Worm (Caenorhabditis elegans) whole organism, young adult: Measurements from ENCODE around the gene ZK380.4.
A peak's percentile ranks its signal among the peaks of the same experiment; 100 is the strongest.

Source experiments
- B0019.2 ChIP-seq: fragments of 200-800 bp; sonication (Bioruptor generic); conservative IDR thresholded peaks from 2 replicates; pipeline ENCODE4 v1.3.6; 2022; ENCODE audit warnings: missing genetic modification reagents, missing genetic modification characterization, missing compliant biosample characterization
- C17E4.6 ChIP-seq: fragments of 200-800 bp; sonication (Bioruptor generic); IDR thresholded peaks from 2 replicates; pipeline ENCODE4 v1.3.6; 2022; ENCODE audit warnings: missing genetic modification reagents, missing genetic modification characterization, missing compliant biosample characterization
- F10E7.11 ChIP-seq: sonication (generic microtip); optimal IDR thresholded peaks from 2 replicates; lab custom pipeline; 2017; ENCODE audit warnings: mild to moderate bottlenecking, missing genetic modification characterization, moderate library complexity, missing compliant biosample characterization
- F23B12.7 ChIP-seq: sonication (generic microtip); optimal IDR thresholded peaks from 2 replicates; lab custom pipeline; 2017; ENCODE audit warnings: missing genetic modification characterization, mild to moderate bottlenecking, missing compliant biosample characterization, antibody characterized with exemption, moderate library complexity; ENCODE audit not compliant: insufficient read depth
- F37B4.10 ChIP-seq: fragments of 200-800 bp; sonication (Bioruptor generic); IDR thresholded peaks from 2 replicates; pipeline ENCODE4 v1.3.6; 2022; ENCODE audit warnings: missing genetic modification characterization, missing compliant biosample characterization
- F57C9.4 ChIP-seq: sonication (generic microtip); optimal IDR thresholded peaks from 2 replicates; lab custom pipeline; 2017; ENCODE audit warnings: mild to moderate bottlenecking, missing genetic modification characterization, missing compliant biosample characterization
- T07F8.4 ChIP-seq: sonication (generic microtip); optimal IDR thresholded peaks from 2 replicates; lab custom pipeline; 2016; ENCODE audit warnings: mild to moderate bottlenecking, missing genetic modification characterization, moderate library complexity, missing compliant biosample characterization
- T26A5.8 ChIP-seq: sonication (generic microtip); optimal IDR thresholded peaks from 2 replicates; lab custom pipeline; 2016; ENCODE audit warnings: missing genetic modification characterization, missing compliant biosample characterization
- Y53F4B.3 ChIP-seq: fragments of 200-800 bp; sonication (Bioruptor generic); IDR thresholded peaks from 2 replicates; pipeline ENCODE4 v1.3.6; 2022; ENCODE audit warnings: missing genetic modification reagents, missing genetic modification characterization, missing compliant biosample characterization
- Y56A3A.18 ChIP-seq: fragments of 200-800 bp; sonication (Bioruptor generic); IDR thresholded peaks from 2 replicates; pipeline ENCODE4 v1.3.6; 2022; ENCODE audit warnings: missing genetic modification reagents, missing genetic modification characterization, missing compliant biosample characterization
- Y79H2A.3 ChIP-seq: fragments of 200-800 bp; sonication (Bioruptor generic); conservative IDR thresholded peaks from 2 replicates; pipeline ENCODE4 v1.3.6; 2022; ENCODE audit warnings: missing genetic modification reagents, missing genetic modification characterization, missing compliant biosample characterization
- Y95B8A.8 ChIP-seq: fragments of 200-800 bp; sonication (Bioruptor generic); IDR thresholded peaks from 2 replicates; pipeline ENCODE4 v1.3.6; 2022; ENCODE audit warnings: missing genetic modification reagents, missing genetic modification characterization, missing compliant biosample characterization
- atf-7 ChIP-seq: sonication (generic microtip); optimal IDR thresholded peaks from 2 replicates; lab custom pipeline; 2017; ENCODE audit warnings: mild to moderate bottlenecking, missing genetic modification characterization, missing compliant biosample characterization
- attf-3 ChIP-seq: fragments of 200-800 bp; sonication (Bioruptor generic); conservative IDR thresholded peaks from 2 replicates; pipeline ENCODE4 v1.3.6; 2022; ENCODE audit warnings: missing genetic modification reagents, missing genetic modification characterization, missing compliant biosample characterization
- attf-6 ChIP-seq: fragments of 200-800 bp; sonication (Bioruptor generic); IDR thresholded peaks from 2 replicates; pipeline ENCODE4 v1.3.6; 2022; ENCODE audit warnings: missing genetic modification reagents, missing genetic modification characterization, missing compliant biosample characterization
- ccch-3 ChIP-seq: fragments of 200-800 bp; sonication (Bioruptor generic); optimal IDR thresholded peaks from 2 replicates; lab custom pipeline; 2018; ENCODE audit warnings: mild to moderate bottlenecking, missing genetic modification characterization, missing compliant biosample characterization
- cebp-1 ChIP-seq, 2 experiments: fragments of 200-800 bp in 1 of 2; sonication (Bioruptor generic) in 1 of 2; sonication (generic microtip) in 1 of 2; IDR thresholded peaks in 1 of 2; optimal IDR thresholded peaks in 1 of 2; 2 replicates each; pipeline versions ENCODE4 v1.3.6 to Lab custom; 2017 to 2022; ENCODE audit warnings: missing compliant biosample characterization in 2 of 2, missing genetic modification characterization in 2 of 2, mild to moderate bottlenecking in 1 of 2, missing genetic modification reagents in 1 of 2, moderate library complexity in 1 of 2
- ceh-40 ChIP-seq: fragments of 200-800 bp; sonication (Bioruptor generic); IDR thresholded peaks from 2 replicates; pipeline ENCODE4 v1.3.6; 2022; ENCODE audit warnings: missing genetic modification characterization, missing compliant biosample characterization
- die-1 ChIP-seq: sonication (generic microtip); optimal IDR thresholded peaks from 2 replicates; lab custom pipeline; 2016; ENCODE audit warnings: missing genotype, mild to moderate bottlenecking, missing genetic modification characterization, missing compliant biosample characterization
- egrh-3 ChIP-seq: fragments of 200-800 bp; sonication (Bioruptor generic); IDR thresholded peaks from 2 replicates; pipeline ENCODE4 v1.3.6; 2022; ENCODE audit warnings: missing genetic modification reagents, missing genetic modification characterization, missing compliant biosample characterization
- ets-4 ChIP-seq: fragments of 200-800 bp; sonication (Bioruptor generic); optimal IDR thresholded peaks from 2 replicates; lab custom pipeline; 2018; ENCODE audit warnings: mild to moderate bottlenecking, missing genetic modification characterization, missing compliant biosample characterization
- gei-17 ChIP-seq: fragments of 200-800 bp; sonication (Bioruptor generic); optimal IDR thresholded peaks from 2 replicates; lab custom pipeline; 2018; ENCODE audit warnings: mild to moderate bottlenecking, missing genetic modification characterization, missing compliant biosample characterization
- hlh-12 ChIP-seq: sonication (generic microtip); optimal IDR thresholded peaks from 2 replicates; lab custom pipeline; 2016; ENCODE audit warnings: missing genetic modification characterization, missing compliant biosample characterization
- hlh-26 ChIP-seq: fragments of 200-800 bp; sonication (Bioruptor generic); conservative IDR thresholded peaks from 2 replicates; pipeline ENCODE4 v1.3.6; 2022; ENCODE audit warnings: missing genetic modification reagents, missing genetic modification characterization, missing compliant biosample characterization
- lin-35 ChIP-seq, 3 experiments: fragments of 150-350 bp in 2 of 3; sonication (generic microtip) in 1 of 3; optimal IDR thresholded peaks; 2 replicates each; lab custom pipeline; 2014 to 2018; ENCODE audit warnings: missing biosample characterization in 3 of 3, missing genetic modification characterization in 3 of 3, missing genetic modification reagents in 3 of 3
- lsy-27 ChIP-seq: sonication (generic microtip); optimal IDR thresholded peaks from 2 replicates; lab custom pipeline; 2017; ENCODE audit warnings: missing genetic modification characterization, mild to moderate bottlenecking, missing compliant biosample characterization, antibody characterized with exemption, missing genotype, borderline replicate concordance; ENCODE audit not compliant: insufficient read depth
- madf-6 ChIP-seq: fragments of 200-800 bp; sonication (Bioruptor generic); IDR thresholded peaks from 2 replicates; pipeline ENCODE4 v1.3.6; 2022; ENCODE audit warnings: missing genetic modification reagents, missing genetic modification characterization, missing compliant biosample characterization
- madf-8 ChIP-seq: fragments of 200-800 bp; sonication (Bioruptor generic); conservative IDR thresholded peaks from 2 replicates; pipeline ENCODE4 v1.3.6; 2022; ENCODE audit warnings: missing genetic modification reagents, missing genetic modification characterization, missing compliant biosample characterization
- mcd-1 ChIP-seq: fragments of 200-800 bp; sonication (Bioruptor generic); IDR thresholded peaks from 2 replicates; pipeline ENCODE4 v1.3.6; 2022; ENCODE audit warnings: missing genetic modification reagents, missing genetic modification characterization, missing compliant biosample characterization
- nfya-2 ChIP-seq: fragments of 200-800 bp; sonication (Bioruptor generic); IDR thresholded peaks from 2 replicates; pipeline ENCODE4 v1.3.6; 2022; ENCODE audit warnings: missing genetic modification reagents, missing genetic modification characterization, missing compliant biosample characterization
- nfyb-1 ChIP-seq: fragments of 200-800 bp; sonication (Bioruptor generic); IDR thresholded peaks from 2 replicates; pipeline ENCODE4 v1.3.6; 2022; ENCODE audit warnings: missing genetic modification reagents, missing genetic modification characterization, missing compliant biosample characterization
- nhr-179 ChIP-seq: sonication (generic microtip); optimal IDR thresholded peaks from 2 replicates; lab custom pipeline; 2016; ENCODE audit warnings: mild to moderate bottlenecking, missing genetic modification characterization, missing compliant biosample characterization
- nhr-27 ChIP-seq: fragments of 200-800 bp; sonication (Bioruptor generic); optimal IDR thresholded peaks from 2 replicates; lab custom pipeline; 2018; ENCODE audit warnings: mild to moderate bottlenecking, missing genetic modification characterization, moderate library complexity, missing compliant biosample characterization
- nhr-90 ChIP-seq: sonication (generic microtip); optimal IDR thresholded peaks from 2 replicates; lab custom pipeline; 2016; ENCODE audit warnings: missing genotype, mild to moderate bottlenecking, missing genetic modification characterization, missing compliant biosample characterization
- repo-1 ChIP-seq: sonication (generic microtip); optimal IDR thresholded peaks from 2 replicates; lab custom pipeline; 2017; ENCODE audit warnings: mild to moderate bottlenecking, missing genetic modification characterization, missing compliant biosample characterization
- sdz-38 ChIP-seq: sonication (generic microtip); optimal IDR thresholded peaks from 2 replicates; lab custom pipeline; 2016; ENCODE audit warnings: missing genotype, missing genetic modification characterization, missing compliant biosample characterization
- snpc-1.1 ChIP-seq: sonication (generic microtip); optimal IDR thresholded peaks from 2 replicates; lab custom pipeline; 2017; ENCODE audit warnings: missing genetic modification characterization, mild to moderate bottlenecking, missing compliant biosample characterization, antibody characterized with exemption, moderate library complexity, missing genotype, missing genetic modification reagents; ENCODE audit not compliant: insufficient read depth
- sptf-2 ChIP-seq: fragments of 200-800 bp; sonication (Bioruptor generic); optimal IDR thresholded peaks from 2 replicates; lab custom pipeline; 2018; ENCODE audit warnings: mild to moderate bottlenecking, missing genetic modification characterization, missing compliant biosample characterization
- tbp1 ChIP-seq: fragments of 200-800 bp; sonication (Bioruptor generic); optimal IDR thresholded peaks from 2 replicates; lab custom pipeline; 2018; ENCODE audit warnings: mild to moderate bottlenecking, missing genetic modification characterization, missing compliant biosample characterization
- tbx-9 ChIP-seq: sonication (generic microtip); optimal IDR thresholded peaks from 2 replicates; lab custom pipeline; 2016; ENCODE audit warnings: borderline replicate concordance, missing genetic modification characterization, inconsistent platforms, missing compliant biosample characterization
- unc-62 ChIP-seq: fragments of 150-350 bp; optimal IDR thresholded peaks from 2 replicates; lab custom pipeline; 2014; ENCODE audit warnings: missing biosample characterization, missing genetic modification reagents, missing genetic modification characterization
- xnd-1 ChIP-seq: sonication (generic microtip); optimal IDR thresholded peaks from 2 replicates; lab custom pipeline; 2016; ENCODE audit warnings: missing genotype, missing genetic modification reagents, missing genetic modification characterization, missing compliant biosample characterization
- zfh-2 ChIP-seq: fragments of 200-800 bp; sonication (Bioruptor generic); conservative IDR thresholded peaks from 2 replicates; pipeline ENCODE4 v1.3.6; 2022; ENCODE audit warnings: missing genetic modification reagents, missing genetic modification characterization, missing compliant biosample characterization
- ztf-18 ChIP-seq: sonication (generic microtip); optimal IDR thresholded peaks from 2 replicates; lab custom pipeline; 2016; ENCODE audit warnings: missing genotype, mild to moderate bottlenecking, missing genetic modification characterization, missing compliant biosample characterization
- ztf-25 ChIP-seq: fragments of 200-800 bp; sonication (Bioruptor generic); IDR thresholded peaks from 2 replicates; pipeline ENCODE4 v1.3.6; 2022; ENCODE audit warnings: missing genetic modification reagents, missing genetic modification characterization, missing compliant biosample characterization
- ztf-28 ChIP-seq: fragments of 200-800 bp; sonication (Bioruptor generic); IDR thresholded peaks from 2 replicates; pipeline ENCODE4 v1.3.6; 2022; ENCODE audit warnings: missing genetic modification reagents, missing genetic modification characterization, missing compliant biosample characterization
- ztf-6 ChIP-seq: fragments of 200-800 bp; sonication (Bioruptor generic); IDR thresholded peaks from 2 replicates; pipeline ENCODE4 v1.3.6; 2022; ENCODE audit warnings: missing genetic modification reagents, missing genetic modification characterization, missing compliant biosample characterization

ZK380.4 gene

ce11 chrX:1627837-1628236, 24.0 kb downstream of the ZK380.4 start, which contains the start of gene fbxb-58:
fbxb-58 (plus strand) TSS chrX:1628137.
- TF ChIP-seq Y56A3A.18, result no peak
- no peak for TF ChIP-seq egrh-3
- no peak for TF ChIP-seq madf-6 (GFP tag; lab: Robert Waterston, UW)
- no peak for TF ChIP-seq attf-6 (GFP tag; lab: Robert Waterston, UW)
- TF ChIP-seq nhr-27 (tag; lab: Kevin White, UChicago), result no peak
- no peak for TF ChIP-seq sdz-38
- TF ChIP-seq ztf-25 (GFP tag; lab: Robert Waterston, UW), result no peak
- no peak for TF ChIP-seq Y95B8A.8
- TF ChIP-seq sptf-2, result no peak
- TF ChIP-seq ztf-18 (tag; lab: Kevin White, UChicago), result no peak
- no peak for TF ChIP-seq F57C9.4 (tag; lab: Kevin White, UChicago)
- no peak for TF ChIP-seq tbx-9
- TF ChIP-seq hlh-12, result no peak
- no peak for TF ChIP-seq lsy-27 (tag; lab: Kevin White, UChicago)
- TF ChIP-seq xnd-1, result no peak
- TF ChIP-seq nhr-179 (tag; lab: Kevin White, UChicago), result no peak
- no peak for TF ChIP-seq die-1 (tag; lab: Kevin White, UChicago)

ce11 chrX:1627013-1627412, 24.8 kb downstream of the ZK380.4 start:
- TF ChIP-seq ztf-28 (GFP tag; lab: Robert Waterston, UW), result 0 out of 2 replicates have a peak, but pooled peaks have one; percentile 15
- TF ChIP-seq snpc-1.1 (tag; lab: Kevin White, UChicago), result no peak
- TF ChIP-seq Y53F4B.3 (GFP tag; lab: Robert Waterston, UW), result no peak
- peak; percentile 89 for TF ChIP-seq T07F8.4 (tag; lab: Kevin White, UChicago)
- peak; percentile 98 for TF ChIP-seq gei-17 (GFP tag; lab: Kevin White, UChicago)
- peak; percentile 87 for TF ChIP-seq mcd-1 (GFP tag; lab: Robert Waterston, UW)
- TF ChIP-seq die-1 (tag; lab: Kevin White, UChicago), result peak; percentile 58
- TF ChIP-seq unc-62 (GFP tag; lab: Kevin White, UChicago), result no peak
- TF ChIP-seq nfyb-1, result peak; percentile 97
- no peak for TF ChIP-seq xnd-1
- peak; percentile 98 for TF ChIP-seq repo-1 (tag; lab: Kevin White, UChicago)
- no peak for TF ChIP-seq hlh-26 (GFP tag; lab: Robert Waterston, UW)
- TF ChIP-seq zfh-2 (GFP tag; lab: Robert Waterston, UW), result peak; percentile 77
- TF ChIP-seq nfya-2 (GFP tag; lab: Robert Waterston, UW), result no peak
- TF ChIP-seq ets-4 (GFP tag; lab: Kevin White, UChicago), result peak; percentile 53
- peak; percentile 79 for TF ChIP-seq tbp1 (GFP tag; lab: Kevin White, UChicago)
- TF ChIP-seq madf-8, result no peak
- TF ChIP-seq atf-7 (tag; lab: Kevin White, UChicago), result peak; percentile 97
- TF ChIP-seq B0019.2, result no peak
- TF ChIP-seq F10E7.11, result peak; percentile 96
- TF ChIP-seq F23B12.7 (tag; lab: Kevin White, UChicago), result peak; percentile 98
- peak; percentile 86; the same call in 1 of the 2 replicates for TF ChIP-seq ztf-6 (GFP tag; lab: Robert Waterston, UW)
- 0 out of 2 replicates have a peak, but pooled peaks have one; percentile 51 for TF ChIP-seq F37B4.10 (GFP tag; lab: Robert Waterston, UW)
- TF ChIP-seq nhr-179 (tag; lab: Kevin White, UChicago), result peak; percentile 47
- TF ChIP-seq ceh-40, result no peak
- peak; percentile 93 for TF ChIP-seq nhr-90 (tag; lab: Kevin White, UChicago)
- TF ChIP-seq Y79H2A.3 (GFP tag; lab: Robert Waterston, UW), result no peak
- peak; percentile 60 for TF ChIP-seq sptf-2
- TF ChIP-seq ccch-3, result peak; percentile 89
- peak; percentile 49 for TF ChIP-seq cebp-1 (GFP tag; IDR thresholded peaks at IDR 0.05; lab: Robert Waterston, UW)
- peak; percentile 97 for TF ChIP-seq cebp-1 (tag; optimal IDR thresholded peaks at IDR 0.05; lab: Kevin White, UChicago)
- TF ChIP-seq lin-35 (GFP tag; optimal IDR thresholded peaks at IDR 0.05; lab: Kevin White, UChicago), result peak in 2 of 3 experiments; percentile 75 to 98
- no peak for TF ChIP-seq T26A5.8 (tag; lab: Kevin White, UChicago)
- 0 out of 2 replicates have a peak, but pooled peaks have one; percentile 21 for TF ChIP-seq attf-3 (GFP tag; lab: Robert Waterston, UW)
- TF ChIP-seq C17E4.6 (GFP tag; lab: Robert Waterston, UW), result peak; percentile 76
